Worm (Caenorhabditis elegans) whole organism, L1 larva: Measurements from ENCODE around the gene irld-24.

Experiments
- aha-1 ChIP-seq: fragments of 150-350 bp; optimal IDR thresholded peaks from 2 replicates; lab custom pipeline; 2014; ENCODE audit warnings: missing biosample characterization, missing genetic modification characterization
- ama-1 ChIP-seq: fragments of 150-350 bp; optimal IDR thresholded peaks from 2 replicates; lab custom pipeline; 2014
- blmp-1 ChIP-seq: fragments of 150-350 bp; optimal IDR thresholded peaks from 2 replicates; lab custom pipeline; 2014; ENCODE audit warnings: missing biosample characterization, missing genetic modification characterization
- ces-1 ChIP-seq: fragments of 150-350 bp; optimal IDR thresholded peaks from 2 replicates; lab custom pipeline; 2014; ENCODE audit warnings: missing biosample characterization, missing genetic modification reagents, missing genetic modification characterization
- efl-1 ChIP-seq, 4 experiments: fragments of 150-350 bp; optimal IDR thresholded peaks in 3 of 4; peaks in 1 of 4; 1 replicate in 1 of 4; 2 replicates in 3 of 4; lab custom pipeline; 2014; ENCODE audit warnings: missing biosample characterization in 2 of 4, missing genetic modification characterization in 2 of 4, missing genetic modification reagents in 2 of 4
- elt-3 ChIP-seq, 6 experiments: fragments of 150-350 bp in 1 of 6; sonication (generic microtip); optimal IDR thresholded peaks; 2 replicates each; lab custom pipeline; 2017 to 2018; ENCODE audit warnings: missing biosample characterization in 6 of 6, missing genetic modification characterization in 6 of 6, inconsistent platforms in 1 of 6
- hpl-2 ChIP-seq: fragments of 150-350 bp; optimal IDR thresholded peaks from 2 replicates; lab custom pipeline; 2014; ENCODE audit warnings: missing biosample characterization, missing genetic modification reagents, missing genetic modification characterization
- irx-1 ChIP-seq: sonication (generic microtip); optimal IDR thresholded peaks from 2 replicates; lab custom pipeline; 2016; ENCODE audit warnings: missing genetic modification characterization, missing compliant biosample characterization
- lsy-2 ChIP-seq, 2 experiments: fragments of 150-350 bp; optimal IDR thresholded peaks; 2 replicates each; lab custom pipeline; 2014; ENCODE audit warnings: missing biosample characterization in 2 of 2, missing genetic modification characterization in 2 of 2
- nhr-237 ChIP-seq: fragments of 150-350 bp; optimal IDR thresholded peaks from 2 replicates; lab custom pipeline; 2014; ENCODE audit warnings: missing biosample characterization, missing genetic modification characterization
- zag-1 ChIP-seq: fragments of 150-350 bp; optimal IDR thresholded peaks from 2 replicates; lab custom pipeline; 2014; ENCODE audit warnings: missing biosample characterization, missing genetic modification characterization
- ztf-11 ChIP-seq, 2 experiments: sonication (generic microtip); optimal IDR thresholded peaks; 2 replicates each; lab custom pipeline; 2016 to 2017; ENCODE audit warnings: missing genetic modification characterization in 2 of 2, missing biosample characterization in 1 of 2, missing compliant biosample characterization in 1 of 2

DNA sequence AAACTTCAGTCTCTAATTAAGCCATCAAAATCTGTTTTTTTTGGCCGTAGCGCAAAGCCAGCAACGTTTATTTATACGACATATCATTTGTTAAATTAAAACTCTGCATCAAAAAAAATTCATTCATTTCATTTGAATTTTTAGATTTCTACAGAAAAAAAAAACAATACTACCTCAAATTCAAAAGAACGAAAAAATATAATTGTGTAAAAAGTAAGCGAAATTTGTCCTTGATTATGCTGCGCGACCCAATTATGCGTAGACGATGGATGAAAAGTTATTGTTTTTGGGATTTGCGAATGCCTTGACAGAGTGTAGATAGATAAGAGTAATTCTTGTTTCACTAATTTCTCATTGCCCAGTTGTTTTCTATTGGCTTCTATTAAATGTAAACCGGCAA lies 23.2 kb upstream of the irld-24 start, which contains the start of gene F48F7.3:
- no peak for TF ChIP-seq hpl-2
- TF ChIP-seq ama-1 (lab: Kevin White, UChicago): no peak
- no peak for TF ChIP-seq ztf-11 (tag; optimal IDR thresholded peaks at IDR 0.05; lab: Kevin White, UChicago)
- no peak for TF ChIP-seq aha-1 (tag; lab: Kevin White, UChicago)
- TF ChIP-seq nhr-237 (tag; lab: Kevin White, UChicago): no peak
- no peak for TF ChIP-seq efl-1 (optimal IDR thresholded peaks at IDR 0.05; lab: Kevin White, UChicago)
- TF ChIP-seq efl-1 (GFP tag; optimal IDR thresholded peaks at IDR 0.05 in 1 of 2; lab: Kevin White, UChicago): no peak
- no peak for TF ChIP-seq elt-3 (tag; optimal IDR thresholded peaks at IDR 0.05; lab: Kevin White, UChicago)
- no peak for TF ChIP-seq ces-1
- no peak for TF ChIP-seq irx-1 (tag; lab: Kevin White, UChicago)
- no peak for TF ChIP-seq blmp-1 (tag; lab: Kevin White, UChicago)
- TF ChIP-seq lsy-2 (tag; optimal IDR thresholded peaks at IDR 0.05; lab: Kevin White, UChicago): no peak
- no peak for TF ChIP-seq zag-1 (tag; lab: Kevin White, UChicago)
